Worm (Caenorhabditis elegans) whole organism, young adult: ENCODE measurements around the gene Y32B12B.8.
"Not testable (repeated sequence)": the region's sequence is repeated elsewhere in the genome, so short reads cannot be mapped to it uniquely, and the experiment has no call there.

Experiments used
- B0261.1 ChIP-seq: sonication (generic microtip); optimal IDR thresholded peaks from 2 replicates; lab custom pipeline; 2016; ENCODE audit warnings: mild to moderate bottlenecking, missing genetic modification characterization, moderate library complexity, missing compliant biosample characterization
- F10E7.11 ChIP-seq: sonication (generic microtip); optimal IDR thresholded peaks from 2 replicates; lab custom pipeline; 2017; ENCODE audit warnings: mild to moderate bottlenecking, missing genetic modification characterization, moderate library complexity, missing compliant biosample characterization
- F23B12.7 ChIP-seq: sonication (generic microtip); optimal IDR thresholded peaks from 2 replicates; lab custom pipeline; 2017; ENCODE audit warnings: missing genetic modification characterization, mild to moderate bottlenecking, missing compliant biosample characterization, antibody characterized with exemption, moderate library complexity; ENCODE audit not compliant: insufficient read depth
- F57A8.1 ChIP-seq: fragments of 200-800 bp; sonication (Bioruptor generic); optimal IDR thresholded peaks from 2 replicates; lab custom pipeline; 2018; ENCODE audit warnings: mild to moderate bottlenecking, missing genetic modification characterization, moderate library complexity, missing compliant biosample characterization
- F57C9.4 ChIP-seq: sonication (generic microtip); optimal IDR thresholded peaks from 2 replicates; lab custom pipeline; 2017; ENCODE audit warnings: mild to moderate bottlenecking, missing genetic modification characterization, missing compliant biosample characterization
- T07F8.4 ChIP-seq: sonication (generic microtip); optimal IDR thresholded peaks from 2 replicates; lab custom pipeline; 2016; ENCODE audit warnings: mild to moderate bottlenecking, missing genetic modification characterization, moderate library complexity, missing compliant biosample characterization
- Y53F4B.3 ChIP-seq: fragments of 200-800 bp; sonication (Bioruptor generic); IDR thresholded peaks from 2 replicates; pipeline ENCODE4 v1.3.6; 2022; ENCODE audit warnings: missing genetic modification reagents, missing genetic modification characterization, missing compliant biosample characterization
- Y53G8AR.9 ChIP-seq: fragments of 200-800 bp; sonication (Bioruptor generic); conservative IDR thresholded peaks from 2 replicates; pipeline ENCODE4 v1.3.6; 2022; ENCODE audit warnings: missing genetic modification reagents, missing genetic modification characterization, missing compliant biosample characterization
- Y79H2A.3 ChIP-seq: fragments of 200-800 bp; sonication (Bioruptor generic); conservative IDR thresholded peaks from 2 replicates; pipeline ENCODE4 v1.3.6; 2022; ENCODE audit warnings: missing genetic modification reagents, missing genetic modification characterization, missing compliant biosample characterization
- Y95B8A.8 ChIP-seq: fragments of 200-800 bp; sonication (Bioruptor generic); IDR thresholded peaks from 2 replicates; pipeline ENCODE4 v1.3.6; 2022; ENCODE audit warnings: missing genetic modification reagents, missing genetic modification characterization, missing compliant biosample characterization
- aptf-2 ChIP-seq: fragments of 200-800 bp; sonication (Bioruptor generic); conservative IDR thresholded peaks from 2 replicates; pipeline ENCODE4 v1.3.6; 2022; ENCODE audit warnings: missing genetic modification reagents, missing genetic modification characterization, missing compliant biosample characterization
- aptf-3 ChIP-seq: fragments of 200-800 bp; sonication (Bioruptor generic); IDR thresholded peaks from 2 replicates; pipeline ENCODE4 v1.3.6; 2022; ENCODE audit warnings: missing genetic modification characterization, missing compliant biosample characterization
- attf-3 ChIP-seq: fragments of 200-800 bp; sonication (Bioruptor generic); conservative IDR thresholded peaks from 2 replicates; pipeline ENCODE4 v1.3.6; 2022; ENCODE audit warnings: missing genetic modification reagents, missing genetic modification characterization, missing compliant biosample characterization
- ceh-27 ChIP-seq: fragments of 200-800 bp; sonication (Bioruptor generic); optimal IDR thresholded peaks from 2 replicates; lab custom pipeline; 2018; ENCODE audit warnings: mild to moderate bottlenecking, missing genetic modification characterization, moderate library complexity, missing compliant biosample characterization
- dpl-1 ChIP-seq: fragments of 150-350 bp; optimal IDR thresholded peaks from 2 replicates; lab custom pipeline; 2014; ENCODE audit warnings: missing biosample characterization, missing genetic modification reagents, missing genetic modification characterization
- efl-1 ChIP-seq: fragments of 150-350 bp; optimal IDR thresholded peaks from 2 replicates; lab custom pipeline; 2014; ENCODE audit warnings: missing biosample characterization, missing genetic modification reagents, missing genetic modification characterization
- egl-18 ChIP-seq: fragments of 200-800 bp; sonication (Bioruptor generic); IDR thresholded peaks from 2 replicates; pipeline ENCODE4 v1.3.6; 2022; ENCODE audit warnings: missing genetic modification reagents, missing genetic modification characterization, missing compliant biosample characterization
- egl-44 ChIP-seq: fragments of 200-800 bp; sonication (Bioruptor generic); IDR thresholded peaks from 2 replicates; pipeline ENCODE4 v1.3.6; 2022; ENCODE audit warnings: missing genetic modification reagents, missing genetic modification characterization, missing compliant biosample characterization
- egrh-3 ChIP-seq: fragments of 200-800 bp; sonication (Bioruptor generic); IDR thresholded peaks from 2 replicates; pipeline ENCODE4 v1.3.6; 2022; ENCODE audit warnings: missing genetic modification reagents, missing genetic modification characterization, missing compliant biosample characterization
- hlh-12 ChIP-seq: sonication (generic microtip); optimal IDR thresholded peaks from 2 replicates; lab custom pipeline; 2016; ENCODE audit warnings: missing genetic modification characterization, missing compliant biosample characterization
- hmg-1.2 ChIP-seq: fragments of 200-800 bp; sonication (Bioruptor generic); IDR thresholded peaks from 2 replicates; pipeline ENCODE4 v1.3.6; 2022; ENCODE audit warnings: missing genetic modification reagents, missing genetic modification characterization, missing compliant biosample characterization
- hmg-20 ChIP-seq: fragments of 200-800 bp; sonication (Bioruptor generic); IDR thresholded peaks from 2 replicates; pipeline ENCODE4 v1.3.6; 2022; ENCODE audit warnings: missing genetic modification reagents, missing genetic modification characterization, missing compliant biosample characterization
- lag-1 ChIP-seq: fragments of 200-800 bp; sonication (Bioruptor generic); IDR thresholded peaks from 2 replicates; pipeline ENCODE4 v1.3.6; 2022; ENCODE audit warnings: missing genetic modification reagents, missing genetic modification characterization, missing compliant biosample characterization
- lin-40 ChIP-seq: sonication (generic microtip); optimal IDR thresholded peaks from 2 replicates; lab custom pipeline; 2016; ENCODE audit warnings: missing genetic modification characterization, mild to moderate bottlenecking, missing compliant biosample characterization, missing genotype, missing genetic modification reagents
- lsl-1 ChIP-seq: fragments of 200-800 bp; sonication (Bioruptor generic); optimal IDR thresholded peaks from 2 replicates; lab custom pipeline; 2018; ENCODE audit warnings: mild to moderate bottlenecking, missing genetic modification characterization, moderate library complexity, missing compliant biosample characterization
- madf-6 ChIP-seq: fragments of 200-800 bp; sonication (Bioruptor generic); IDR thresholded peaks from 2 replicates; pipeline ENCODE4 v1.3.6; 2022; ENCODE audit warnings: missing genetic modification reagents, missing genetic modification characterization, missing compliant biosample characterization
- madf-8 ChIP-seq: fragments of 200-800 bp; sonication (Bioruptor generic); conservative IDR thresholded peaks from 2 replicates; pipeline ENCODE4 v1.3.6; 2022; ENCODE audit warnings: missing genetic modification reagents, missing genetic modification characterization, missing compliant biosample characterization
- mcd-1 ChIP-seq: fragments of 200-800 bp; sonication (Bioruptor generic); IDR thresholded peaks from 2 replicates; pipeline ENCODE4 v1.3.6; 2022; ENCODE audit warnings: missing genetic modification reagents, missing genetic modification characterization, missing compliant biosample characterization
- mes-4 ChIP-seq: sonication (generic microtip); optimal IDR thresholded peaks from 2 replicates; lab custom pipeline; 2016; ENCODE audit warnings: missing genotype, missing genetic modification characterization, missing compliant biosample characterization
- nfya-2 ChIP-seq: fragments of 200-800 bp; sonication (Bioruptor generic); IDR thresholded peaks from 2 replicates; pipeline ENCODE4 v1.3.6; 2022; ENCODE audit warnings: missing genetic modification reagents, missing genetic modification characterization, missing compliant biosample characterization
- nhr-80 ChIP-seq: sonication (generic microtip); optimal IDR thresholded peaks from 2 replicates; lab custom pipeline; 2016; ENCODE audit warnings: missing genetic modification characterization, missing compliant biosample characterization
- rcor-1 ChIP-seq: fragments of 200-800 bp; sonication (Bioruptor generic); IDR thresholded peaks from 2 replicates; pipeline ENCODE4 v1.3.6; 2022; ENCODE audit warnings: missing genetic modification reagents, missing genetic modification characterization, missing compliant biosample characterization
- sptf-2 ChIP-seq: fragments of 200-800 bp; sonication (Bioruptor generic); optimal IDR thresholded peaks from 2 replicates; lab custom pipeline; 2018; ENCODE audit warnings: mild to moderate bottlenecking, missing genetic modification characterization, missing compliant biosample characterization
- tlf-1 ChIP-seq: fragments of 200-800 bp; sonication (Bioruptor generic); optimal IDR thresholded peaks from 2 replicates; lab custom pipeline; 2018; ENCODE audit warnings: mild to moderate bottlenecking, missing genetic modification characterization, missing compliant biosample characterization
- unc-62 ChIP-seq: fragments of 150-350 bp; optimal IDR thresholded peaks from 2 replicates; lab custom pipeline; 2014; ENCODE audit warnings: missing biosample characterization, missing genetic modification reagents, missing genetic modification characterization
- ztf-18 ChIP-seq: sonication (generic microtip); optimal IDR thresholded peaks from 2 replicates; lab custom pipeline; 2016; ENCODE audit warnings: missing genotype, mild to moderate bottlenecking, missing genetic modification characterization, missing compliant biosample characterization

Gene Y32B12B.8

DNA sequence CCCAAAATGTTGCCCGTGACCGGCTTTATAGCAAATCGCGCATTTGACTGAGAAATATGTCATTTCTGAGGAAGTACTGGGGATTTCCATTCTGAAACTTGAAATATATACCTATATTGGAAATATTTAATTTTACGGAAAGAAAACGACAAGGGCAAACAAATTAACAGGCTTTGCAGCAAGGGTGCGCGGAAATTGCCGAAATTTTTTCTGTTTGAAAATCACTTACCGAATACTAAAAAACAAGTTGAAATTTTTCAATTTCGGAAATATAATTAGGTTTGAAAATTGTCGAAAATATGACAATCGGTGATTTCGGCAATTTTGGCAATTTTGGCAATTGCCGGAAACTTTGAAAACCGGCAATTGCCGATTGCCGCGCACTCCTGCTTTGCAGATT lies 29.4 kb upstream of the Y32B12B.8 start, which contains the start of gene nhr-54:
nhr-54 (minus strand) TSS at position 101 of the 400 bp plus-strand sequence.
- TF ChIP-seq madf-6 (GFP tag; lab: Robert Waterston, UW) (no peak), lin-40 (tag; lab: Kevin White, UChicago) (no peak), Y95B8A.8 (no peak), T07F8.4 (no peak), F23B12.7 (no peak), hlh-12 (tag; lab: Kevin White, UChicago) (no peak), egl-18 (GFP tag; lab: Robert Waterston, UW) (no peak), lsl-1 (GFP tag; lab: Kevin White, UChicago) (no peak), nfya-2 (GFP tag; lab: Robert Waterston, UW) (no peak), nhr-80 (tag; lab: Kevin White, UChicago) (no peak), hmg-20 (GFP tag; lab: Robert Waterston, UW) (no peak), dpl-1 (GFP tag; lab: Kevin White, UChicago) (no peak)

DNA sequence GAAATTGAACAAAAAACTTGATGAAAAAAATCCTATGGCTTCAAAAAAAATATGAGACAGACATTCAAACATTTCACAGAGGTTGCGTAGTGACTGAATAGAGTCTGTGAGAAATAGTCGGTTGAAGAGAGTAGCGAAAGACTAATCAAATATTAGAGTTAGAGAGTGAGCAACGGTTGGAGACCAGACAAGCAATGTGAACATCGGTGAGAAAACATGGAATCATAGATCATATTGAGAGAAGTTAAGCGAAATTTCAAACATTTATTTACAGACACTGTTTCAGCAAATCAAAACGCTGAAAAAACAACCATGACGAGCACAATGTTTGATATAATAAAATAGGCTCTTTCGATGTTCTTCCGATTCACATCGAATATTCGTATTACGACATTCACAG lies 28.6 kb upstream of the Y32B12B.8 start:
- TF ChIP-seq hmg-1.2 (GFP tag; lab: Robert Waterston, UW) (no peak), rcor-1 (GFP tag; lab: Robert Waterston, UW) (no peak)

DNA sequence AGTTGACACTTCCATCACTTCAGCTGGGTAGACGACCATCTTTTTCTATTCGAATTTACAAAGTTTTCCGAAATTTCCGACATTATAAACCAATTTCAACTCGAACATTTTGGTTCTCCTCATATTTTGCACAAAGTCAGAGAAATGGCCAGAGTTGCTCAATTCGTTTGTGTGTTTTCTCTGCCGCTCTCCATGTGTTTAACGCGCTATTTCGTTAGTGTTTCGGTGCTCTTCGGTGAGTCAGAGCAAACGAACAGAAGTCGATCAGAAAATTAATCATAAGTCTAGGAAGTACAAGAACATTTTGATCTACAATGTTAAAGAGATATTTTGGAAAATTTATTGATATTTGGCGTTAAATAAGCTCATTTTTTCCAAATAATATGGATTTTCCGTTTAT lies 26.6 kb upstream of the Y32B12B.8 start, which contains the start of gene srr-3:
srr-3 (minus strand) TSS at position 101 of the 400 bp plus-strand sequence.
- no peak for TF ChIP-seq F10E7.11 (tag; lab: Kevin White, UChicago)
- TF ChIP-seq mes-4: no peak
- no peak for TF ChIP-seq rcor-1 (GFP tag; lab: Robert Waterston, UW)
- no peak for TF ChIP-seq T07F8.4
- TF ChIP-seq hlh-12 (tag; lab: Kevin White, UChicago): no peak
- TF ChIP-seq mcd-1 (GFP tag; lab: Robert Waterston, UW): no peak
- no peak for TF ChIP-seq egrh-3 (GFP tag; lab: Robert Waterston, UW)
- no peak for TF ChIP-seq Y95B8A.8
- TF ChIP-seq attf-3 (GFP tag; lab: Robert Waterston, UW): no peak
- TF ChIP-seq Y53F4B.3 (GFP tag; lab: Robert Waterston, UW): no peak
- TF ChIP-seq unc-62: no peak
- TF ChIP-seq, all 124 proteins: peak for 0

DNA sequence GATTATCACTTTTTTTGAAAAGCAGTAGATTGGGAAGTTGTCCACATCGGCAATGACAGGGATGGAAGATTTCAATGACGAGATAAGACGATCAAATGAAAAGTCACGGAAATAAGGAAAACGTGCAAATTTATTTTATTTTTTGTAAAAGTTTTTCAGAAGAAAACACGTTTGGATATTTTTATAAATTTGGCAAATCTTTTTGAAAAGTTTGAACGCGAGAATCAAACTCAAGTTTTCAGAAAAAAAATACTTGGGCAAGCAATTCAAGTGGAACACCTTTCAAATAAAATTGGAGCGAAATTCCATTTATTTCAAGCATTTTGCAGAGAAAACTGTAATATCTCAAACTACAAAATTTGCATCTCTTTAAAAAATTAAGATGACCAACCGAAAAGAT lies 20.1 kb upstream of the Y32B12B.8 start, which contains the start of gene F36D3.5:
F36D3.5 (minus strand) TSS at position 101 of the 400 bp plus-strand sequence.
- TF ChIP-seq aptf-3 (GFP tag; lab: Robert Waterston, UW); B0261.1; ztf-18 (tag; lab: Kevin White, UChicago): not testable (repeated sequence)

DNA sequence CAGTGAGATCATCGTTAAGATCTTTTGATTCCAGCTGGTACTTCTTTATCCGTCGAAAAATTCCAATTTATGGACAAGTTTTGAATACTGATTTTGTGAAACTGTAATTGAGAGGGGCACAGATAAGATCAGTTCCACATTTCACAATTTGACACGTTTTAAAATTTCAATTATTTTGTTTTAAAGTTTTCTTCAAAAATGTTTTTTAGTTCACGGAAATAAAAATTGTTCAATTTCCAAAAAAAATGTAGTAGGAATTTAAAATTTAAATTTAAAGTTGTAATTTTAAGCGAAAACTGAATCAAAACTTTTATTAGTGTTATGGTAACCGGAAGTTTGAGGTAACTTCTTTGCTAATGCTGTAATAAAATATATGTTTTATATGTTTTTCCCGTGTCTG lies 17.7 kb upstream of the Y32B12B.8 start, which contains the start of gene F36D3.4:
F36D3.4 (minus strand) TSS at position 101 of the 400 bp plus-strand sequence.
- TF ChIP-seq madf-8 (GFP tag; lab: Robert Waterston, UW): no peak
- no peak for TF ChIP-seq lin-40 (tag; lab: Kevin White, UChicago)
- TF ChIP-seq egl-44 (GFP tag; lab: Robert Waterston, UW): no peak
- no peak for TF ChIP-seq F57A8.1 (GFP tag; lab: Kevin White, UChicago)
- TF ChIP-seq Y79H2A.3 (GFP tag; lab: Robert Waterston, UW): no peak
- no peak for TF ChIP-seq nfya-2 (GFP tag; lab: Robert Waterston, UW)
- no peak for TF ChIP-seq dpl-1 (GFP tag; lab: Kevin White, UChicago)
- no peak for TF ChIP-seq aptf-2 (GFP tag; lab: Robert Waterston, UW)
- TF ChIP-seq Y53F4B.3 (GFP tag; lab: Robert Waterston, UW): no peak
- TF ChIP-seq Y53G8AR.9: no peak
- no peak for TF ChIP-seq sptf-2 (GFP tag; lab: Kevin White, UChicago)
- no peak for TF ChIP-seq efl-1 (GFP tag; lab: Kevin White, UChicago)
- TF ChIP-seq egl-18 (GFP tag; lab: Robert Waterston, UW): no peak
- no peak for TF ChIP-seq tlf-1
- no peak for TF ChIP-seq ceh-27
- TF ChIP-seq lag-1 (GFP tag; lab: Robert Waterston, UW): no peak
- TF ChIP-seq attf-3 (GFP tag; lab: Robert Waterston, UW): no peak
- TF ChIP-seq F57C9.4: no peak
- TF ChIP-seq hlh-12 (tag; lab: Kevin White, UChicago): no peak
